Worm (Caenorhabditis elegans) whole organism, L4/young adult: ENCODE results near the gene npp-18.

ENCODE experiments used
- dao-5 ChIP-seq: sonication (generic microtip); optimal IDR thresholded peaks from 2 replicates; lab custom pipeline; 2016; ENCODE audit warnings: missing genotype, missing genetic modification characterization, moderate library complexity, missing compliant biosample characterization
- him-1 ChIP-seq: sonication (generic microtip); optimal IDR thresholded peaks from 2 replicates; lab custom pipeline; 2016; ENCODE audit warnings: missing genotype, missing genetic modification reagents, missing genetic modification characterization, missing compliant biosample characterization

DNA sequence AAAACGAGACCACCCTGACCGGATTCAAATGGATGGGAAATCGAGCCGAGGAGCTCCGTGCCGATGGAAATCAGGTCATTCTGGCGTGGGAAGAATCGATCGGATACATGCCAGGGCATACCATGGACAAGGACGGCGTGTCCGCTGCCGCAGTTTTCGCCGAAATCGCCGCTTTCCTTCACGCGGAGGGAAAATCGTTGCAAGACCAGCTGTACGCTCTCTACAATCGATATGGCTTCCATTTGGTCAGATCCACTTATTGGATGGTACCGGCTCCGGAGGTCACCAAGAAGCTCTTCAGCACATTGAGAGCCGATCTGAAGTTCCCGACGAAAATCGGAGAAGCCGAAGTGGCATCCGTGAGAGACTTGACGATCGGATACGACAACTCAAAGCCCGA, 5.3 kb downstream of the npp-18 start:
- TF ChIP-seq dao-5 (no peak), him-1 (tag; lab: Kevin White, UChicago) (no peak)
